Worm (Caenorhabditis elegans): ENCODE measurements around the gene R10D12.8.
A peak's percentile ranks its signal among the peaks of the same experiment; 100 is the strongest.

The R10D12.8 gene

DNA sequence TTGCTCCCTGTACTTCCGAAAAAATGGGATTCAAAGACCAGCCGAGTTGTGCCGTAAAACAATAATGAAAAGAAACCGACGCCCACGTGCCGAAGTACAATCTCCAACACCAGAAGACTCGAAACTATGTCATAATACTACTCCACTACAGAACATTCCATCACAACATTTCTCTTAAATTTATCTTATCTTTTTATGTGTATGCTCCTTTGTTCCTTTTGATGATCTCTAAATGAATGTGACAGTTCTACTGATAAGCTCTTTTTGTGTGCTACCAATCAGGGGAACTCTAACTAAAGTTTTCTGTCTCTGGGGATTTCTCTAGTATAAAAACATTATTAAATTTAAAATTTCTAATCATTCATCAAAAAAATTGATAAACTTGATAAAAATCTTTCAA, 33.7 kb upstream of the R10D12.8 start:
- no peak for TF ChIP-seq sptf-1 (tag; optimal IDR thresholded peaks at IDR 0.05)

DNA sequence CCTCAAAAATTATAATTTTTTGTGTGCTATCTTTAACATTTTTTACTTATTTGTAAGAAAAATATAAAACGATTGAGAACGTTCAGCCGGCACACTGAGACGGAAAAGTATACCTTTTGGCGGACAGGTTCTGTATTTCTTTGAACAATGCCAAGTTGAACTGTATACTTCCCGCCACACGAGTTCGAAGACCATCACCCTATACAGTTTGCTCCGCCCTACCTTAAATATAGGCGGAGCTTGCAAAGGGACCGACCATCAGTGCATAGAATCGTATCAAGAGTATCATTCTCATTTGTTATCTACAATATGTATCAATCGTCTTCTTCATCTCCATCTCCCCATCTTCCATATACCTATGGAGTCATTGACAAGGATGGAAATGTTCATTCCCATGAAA, 31.7 kb upstream of the R10D12.8 start, which contains the start of gene end-1:
TSS of gene end-1 (plus strand) at position 301 of the 400 bp plus-strand sequence.
- TF ChIP-seq blmp-1 (tag; optimal IDR thresholded peaks at IDR 0.05) (no peak), cnd-1 (tag; optimal IDR thresholded peaks at IDR 0.05) (no peak), M03D4.4 (tag; optimal IDR thresholded peaks at IDR 0.05) (no peak), snpc-4 (tag; optimal IDR thresholded peaks at IDR 0.05) (no peak), unc-120 (tag; optimal IDR thresholded peaks at IDR 0.05; ENCODE audit: poor library complexity, severe bottlenecking) (no peak), bed-3 (GFP tag; optimal IDR thresholded peaks at IDR 0.05) (no peak), nhr-28 (tag; optimal IDR thresholded peaks at IDR 0.05) (no peak), elt-1 (tag; optimal IDR thresholded peaks at IDR 0.05; ENCODE audit: borderline replicate concordance, insufficient read depth) (no peak), ceh-83 (GFP tag; optimal IDR thresholded peaks at IDR 0.05) (no peak), pha-4 (tag; optimal IDR thresholded peaks at IDR 0.05) (no peak), ztf-11 (tag; optimal IDR thresholded peaks at IDR 0.05) (no peak), zip-8 (tag; optimal IDR thresholded peaks at IDR 0.05) (no peak), nhr-12 (tag; optimal IDR thresholded peaks at IDR 0.05) (no peak), nhr-76 (tag; optimal IDR thresholded peaks at IDR 0.05) (no peak), unc-39 (tag; optimal IDR thresholded peaks at IDR 0.05) (no peak), ces-1 (GFP tag; optimal IDR thresholded peaks at IDR 0.05) (no peak), lsy-2 (tag; optimal IDR thresholded peaks at IDR 0.05) (no peak)

DNA sequence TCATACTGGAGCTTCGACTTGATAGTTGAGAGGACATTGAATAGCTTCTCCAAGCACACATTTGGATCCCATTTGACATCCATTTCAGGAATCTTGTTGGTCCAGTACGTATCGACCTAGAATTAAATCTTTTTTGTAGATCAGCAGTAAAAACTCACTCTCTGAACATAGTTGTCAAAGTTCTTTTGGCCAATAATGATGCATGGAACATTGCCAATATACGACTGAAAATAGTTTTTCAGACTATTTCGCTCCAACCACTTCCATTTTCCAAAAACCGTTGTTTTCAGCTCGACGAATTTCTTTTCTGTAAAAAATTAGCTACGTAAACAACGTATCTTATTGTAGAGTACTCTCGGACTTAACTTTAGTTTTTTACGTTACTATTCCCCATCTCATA, 28.6 kb upstream of the R10D12.8 start:
- TF ChIP-seq pha-4 (tag; optimal IDR thresholded peaks at IDR 0.05), result no peak
- TF ChIP-seq blmp-1 (tag; optimal IDR thresholded peaks at IDR 0.05), result no peak
- no peak for TF ChIP-seq hlh-1 (tag; optimal IDR thresholded peaks at IDR 0.05)
- no peak for TF ChIP-seq M03D4.4 (tag; optimal IDR thresholded peaks at IDR 0.05)
- no peak for TF ChIP-seq nhr-76 (tag; optimal IDR thresholded peaks at IDR 0.05)
- TF ChIP-seq snpc-4 (tag; optimal IDR thresholded peaks at IDR 0.05), result no peak
- TF ChIP-seq sptf-1 (tag; optimal IDR thresholded peaks at IDR 0.05), result no peak
- TF ChIP-seq lsy-2 (tag; optimal IDR thresholded peaks at IDR 0.05), result no peak
- no peak for TF ChIP-seq ceh-43 (GFP tag; optimal IDR thresholded peaks at IDR 0.05)
- TF ChIP-seq tbx-8 (GFP tag; optimal IDR thresholded peaks at IDR 0.05), result no peak
- TF ChIP-seq sem-2 (GFP tag; optimal IDR thresholded peaks at IDR 0.05), result no peak
- no peak for TF ChIP-seq ham-2 (GFP tag; optimal IDR thresholded peaks at IDR 0.05)
- TF ChIP-seq elt-1 (tag; optimal IDR thresholded peaks at IDR 0.05; ENCODE audit: borderline replicate concordance, insufficient read depth), result no peak
- TF ChIP-seq zip-8 (tag; optimal IDR thresholded peaks at IDR 0.05), result no peak
- TF ChIP-seq elt-3 (tag; optimal IDR thresholded peaks at IDR 0.05), result no peak

DNA sequence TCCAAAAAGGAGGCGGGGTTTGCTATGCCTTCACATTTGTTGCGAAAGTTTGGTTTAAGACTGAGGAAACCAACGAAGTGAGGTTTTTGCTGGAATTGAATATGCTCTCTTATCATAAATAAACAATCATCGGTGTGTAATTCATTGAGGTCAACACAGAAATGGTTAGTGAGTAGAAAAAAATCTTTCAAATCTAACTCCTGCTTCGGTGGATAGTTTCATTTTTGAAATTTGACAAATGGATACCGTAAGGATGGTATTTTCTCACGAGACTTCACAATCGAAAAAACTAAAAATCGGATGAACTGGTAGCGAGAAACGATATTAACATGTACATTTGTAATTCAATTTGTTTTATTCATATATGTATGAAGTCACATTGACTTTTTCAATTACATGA, 27.7 kb upstream of the R10D12.8 start, which contains the start of gene eol-1:
TSS of gene eol-1 (minus strand) at position 101 of the 400 bp plus-strand sequence.
- TF ChIP-seq cnd-1 (tag; optimal IDR thresholded peaks at IDR 0.05) (no peak), bed-3 (GFP tag; optimal IDR thresholded peaks at IDR 0.05) (no peak), unc-62 (GFP tag; optimal IDR thresholded peaks at IDR 0.05) (no peak), nhr-76 (tag; optimal IDR thresholded peaks at IDR 0.05) (no peak), nhr-28 (tag; optimal IDR thresholded peaks at IDR 0.05) (no peak)

DNA sequence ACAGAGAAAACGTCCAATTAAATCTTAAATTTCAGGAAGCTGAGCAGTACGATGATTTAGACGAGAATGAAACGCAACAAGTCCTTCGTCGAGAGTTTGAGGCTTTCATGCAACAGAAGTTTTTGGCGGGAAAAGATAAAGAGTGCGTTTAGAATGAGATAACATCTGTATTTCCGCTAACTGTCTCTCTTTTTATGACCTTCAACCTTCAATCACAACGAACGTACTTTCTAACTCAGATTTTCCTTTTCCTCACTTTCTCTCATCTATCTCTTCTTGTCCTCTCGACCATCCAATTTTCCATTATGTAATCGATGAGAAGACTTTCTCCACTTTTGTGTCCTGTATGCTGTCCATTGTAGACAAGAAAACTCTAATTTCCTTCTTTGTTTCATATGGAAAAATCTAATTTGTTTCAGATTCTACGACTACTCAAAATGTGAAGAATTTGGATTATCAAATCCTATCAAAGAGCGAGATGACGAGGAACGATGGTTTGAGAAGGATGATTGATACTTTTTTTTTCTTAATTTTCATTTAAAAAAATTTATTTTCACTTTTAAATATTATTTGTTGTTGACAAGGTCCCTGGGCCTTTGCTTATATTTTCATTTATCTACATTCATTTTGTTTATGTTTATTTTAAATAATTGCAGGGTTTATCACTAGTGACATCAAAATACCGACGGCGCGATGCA, 10.3 kb upstream of the R10D12.8 start, which contains the start of gene sao-1:
TSS of gene sao-1 (plus strand) at position 648 of the 698 bp plus-strand sequence.
- TF ChIP-seq elt-1 (tag; optimal IDR thresholded peaks at IDR 0.05; ENCODE audit: borderline replicate concordance, insufficient read depth), result peak; percentile 80
- peak; percentile 79 for TF ChIP-seq blmp-1 (tag; optimal IDR thresholded peaks at IDR 0.05)
- no peak for TF ChIP-seq sptf-1 (tag; optimal IDR thresholded peaks at IDR 0.05)

DNA sequence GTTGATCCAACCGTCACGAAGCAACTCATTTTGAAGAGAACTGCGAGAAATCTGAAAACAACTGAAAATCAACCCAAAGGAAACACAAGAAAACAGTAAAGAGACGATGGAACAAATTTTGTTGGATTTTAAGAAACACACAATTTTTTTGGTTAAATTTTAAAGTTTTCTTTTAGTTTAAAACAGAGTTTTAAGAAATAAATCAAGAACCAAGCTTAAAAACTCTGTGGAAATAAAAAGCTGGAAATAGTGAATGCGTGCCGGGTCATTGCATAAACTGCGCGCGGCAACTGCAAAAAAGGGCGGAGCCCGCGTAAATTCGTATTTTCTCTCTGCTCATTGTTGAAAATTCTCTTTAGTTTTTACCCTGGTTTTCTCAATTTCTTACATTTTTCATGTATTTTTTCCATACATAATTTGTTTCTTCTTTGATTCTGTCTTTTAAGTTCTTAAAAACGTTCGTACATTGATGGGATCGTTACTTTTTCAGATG, 8.9 kb upstream of the R10D12.8 start, which contains the start of the genes algn-13 and R10D12.13:
TSS of gene algn-13 (minus strand) at position 51 of the 493 bp plus-strand sequence.
TSS of gene R10D12.13 (plus strand) at position 491 of the 493 bp plus-strand sequence.
- TF ChIP-seq elt-3 (tag; optimal IDR thresholded peaks at IDR 0.05) (peak; percentile 16), unc-62 (GFP tag; optimal IDR thresholded peaks at IDR 0.05) (no peak), nhr-2 (tag; optimal IDR thresholded peaks at IDR 0.05) (peak; percentile 24), ham-2 (GFP tag; optimal IDR thresholded peaks at IDR 0.05) (peak; percentile 60), ceh-43 (GFP tag; optimal IDR thresholded peaks at IDR 0.05) (peak; percentile 68), hlh-1 (tag; optimal IDR thresholded peaks at IDR 0.05) (peak; percentile 26), lsy-2 (tag; optimal IDR thresholded peaks at IDR 0.05) (peak; percentile 37), mls-2 (tag; optimal IDR thresholded peaks at IDR 0.05) (peak; percentile 84), unc-120 (tag; optimal IDR thresholded peaks at IDR 0.05; ENCODE audit: poor library complexity, severe bottlenecking) (peak; percentile 91), mab-5 (tag; optimal IDR thresholded peaks at IDR 0.05) (peak; percentile 60), sem-2 (GFP tag; optimal IDR thresholded peaks at IDR 0.05) (peak; percentile 64), flh-1 (GFP tag; optimal IDR thresholded peaks at IDR 0.05) (peak; percentile 64), sptf-1 (tag; optimal IDR thresholded peaks at IDR 0.05) (peak; percentile 92), ces-1 (GFP tag; optimal IDR thresholded peaks at IDR 0.05) (peak; percentile 40), lin-13 (tag; optimal IDR thresholded peaks at IDR 0.05) (peak; percentile 66), ceh-83 (GFP tag; optimal IDR thresholded peaks at IDR 0.05) (peak; percentile 79), nhr-237 (tag; optimal IDR thresholded peaks at IDR 0.05) (no peak), lin-32 (GFP tag; optimal IDR thresholded peaks at IDR 0.05) (peak; percentile 41), tbx-8 (GFP tag; optimal IDR thresholded peaks at IDR 0.05) (peak; percentile 64), ztf-11 (tag; optimal IDR thresholded peaks at IDR 0.05) (peak; percentile 59), M03D4.4 (tag; optimal IDR thresholded peaks at IDR 0.05) (peak; percentile 86), blmp-1 (tag; optimal IDR thresholded peaks at IDR 0.05) (peak; percentile 52), nhr-76 (tag; optimal IDR thresholded peaks at IDR 0.05) (no peak), cnd-1 (tag; optimal IDR thresholded peaks at IDR 0.05) (peak; percentile 77), unc-39 (tag; optimal IDR thresholded peaks at IDR 0.05) (no peak), elt-1 (tag; optimal IDR thresholded peaks at IDR 0.05; ENCODE audit: borderline replicate concordance, insufficient read depth) (peak; percentile 47), ceh-39 (tag; optimal IDR thresholded peaks at IDR 0.05) (no peak), snpc-4 (tag; optimal IDR thresholded peaks at IDR 0.05) (no peak)

Data from whole organism, mixed stage, embryonic.